Worm (Caenorhabditis elegans) whole organism, L1 larva: ENCODE results near the gene pxn-1.

Experiments
- C04F5.9 ChIP-seq: sonication (generic microtip); optimal IDR thresholded peaks from 2 replicates; lab custom pipeline; 2016; ENCODE audit warnings: missing genetic modification characterization, missing compliant biosample characterization
- C16A3.4 ChIP-seq: fragments of 150-350 bp; optimal IDR thresholded peaks from 2 replicates; lab custom pipeline; 2014; ENCODE audit warnings: missing biosample characterization, missing genetic modification characterization
- C34B4.2 ChIP-seq: sonication (generic microtip); optimal IDR thresholded peaks from 2 replicates; lab custom pipeline; 2017; ENCODE audit warnings: mild to moderate bottlenecking, missing genetic modification characterization, missing compliant biosample characterization
- F16B12.6 ChIP-seq: fragments of 150-350 bp; optimal IDR thresholded peaks from 2 replicates; lab custom pipeline; 2014; ENCODE audit warnings: missing biosample characterization, missing genetic modification characterization
- aha-1 ChIP-seq: fragments of 150-350 bp; optimal IDR thresholded peaks from 2 replicates; lab custom pipeline; 2014; ENCODE audit warnings: missing biosample characterization, missing genetic modification characterization
- alr-1 ChIP-seq: fragments of 200-800 bp; sonication (Bioruptor generic); optimal IDR thresholded peaks from 2 replicates; lab custom pipeline; 2018; ENCODE audit warnings: borderline replicate concordance, mild to moderate bottlenecking, missing genetic modification characterization, missing compliant biosample characterization
- aly-2 ChIP-seq: fragments of 150-350 bp; optimal IDR thresholded peaks from 2 replicates; lab custom pipeline; 2014; ENCODE audit warnings: missing biosample characterization, missing genetic modification characterization
- ama-1 ChIP-seq: fragments of 150-350 bp; optimal IDR thresholded peaks from 2 replicates; lab custom pipeline; 2014
- ceh-63 ChIP-seq: fragments of 200-800 bp; sonication (Bioruptor generic); optimal IDR thresholded peaks from 2 replicates; lab custom pipeline; 2018; ENCODE audit warnings: mild to moderate bottlenecking, missing genetic modification characterization, missing compliant biosample characterization
- ceh-8 ChIP-seq: fragments of 200-800 bp; sonication (Bioruptor generic); optimal IDR thresholded peaks from 2 replicates; lab custom pipeline; 2018; ENCODE audit warnings: mild to moderate bottlenecking, missing genetic modification characterization, moderate library complexity, missing compliant biosample characterization
- ceh-82 ChIP-seq, 3 experiments: fragments of 150-350 bp in 1 of 3; sonication (generic microtip) in 2 of 3; optimal IDR thresholded peaks; 2 replicates each; lab custom pipeline; 2014 to 2017; ENCODE audit warnings: missing biosample characterization in 3 of 3, missing genetic modification characterization in 3 of 3
- ceh-88 ChIP-seq: fragments of 200-800 bp; sonication (Bioruptor generic); IDR thresholded peaks from 2 replicates; pipeline ENCODE4 v1.3.6; 2022; ENCODE audit warnings: missing genetic modification characterization, missing compliant biosample characterization
- ceh-90 ChIP-seq: sonication (generic microtip); optimal IDR thresholded peaks from 2 replicates; lab custom pipeline; 2016; ENCODE audit warnings: missing genetic modification characterization, missing compliant biosample characterization
- ces-1 ChIP-seq: fragments of 150-350 bp; optimal IDR thresholded peaks from 2 replicates; lab custom pipeline; 2014; ENCODE audit warnings: missing biosample characterization, missing genetic modification reagents, missing genetic modification characterization
- dpl-1 ChIP-seq, 3 experiments: fragments of 150-350 bp in 2 of 3; sonication (generic microtip) in 1 of 3; optimal IDR thresholded peaks; 2 replicates each; lab custom pipeline; 2014 to 2017; ENCODE audit warnings: missing biosample characterization in 3 of 3, missing genetic modification characterization in 3 of 3, missing genetic modification reagents in 3 of 3
- dsc-1 ChIP-seq: sonication (generic microtip); optimal IDR thresholded peaks from 2 replicates; lab custom pipeline; 2016; ENCODE audit warnings: mild to moderate bottlenecking, missing genetic modification characterization, missing compliant biosample characterization
- efl-3 ChIP-seq: fragments of 200-800 bp; sonication (Bioruptor generic); optimal IDR thresholded peaks from 2 replicates; lab custom pipeline; 2018; ENCODE audit warnings: mild to moderate bottlenecking, missing genetic modification characterization, missing compliant biosample characterization
- egl-13 ChIP-seq: sonication (generic microtip); optimal IDR thresholded peaks from 2 replicates; lab custom pipeline; 2016; ENCODE audit warnings: missing genotype, missing genetic modification reagents, missing genetic modification characterization, missing compliant biosample characterization
- egl-27 ChIP-seq, 2 experiments: fragments of 150-350 bp in 1 of 2; sonication (generic microtip); optimal IDR thresholded peaks; 3 replicates each; lab custom pipeline; 2017 to 2018; ENCODE audit warnings: missing biosample characterization in 2 of 2, missing genetic modification characterization in 2 of 2, missing genetic modification reagents in 2 of 2
- elt-2 ChIP-seq: sonication (generic microtip); optimal IDR thresholded peaks from 2 replicates; lab custom pipeline; 2016; ENCODE audit warnings: missing genetic modification characterization, mild to moderate bottlenecking, inconsistent platforms, missing compliant biosample characterization, missing genetic modification reagents
- fkh-10 ChIP-seq: sonication (generic microtip); optimal IDR thresholded peaks from 2 replicates; lab custom pipeline; 2017; ENCODE audit warnings: missing biosample characterization, missing genetic modification reagents, missing genetic modification characterization
- fkh-4 ChIP-seq: sonication (generic microtip); optimal IDR thresholded peaks from 2 replicates; lab custom pipeline; 2016; ENCODE audit warnings: missing compliant biosample characterization, missing genetic modification characterization, borderline replicate concordance
- fos-1 ChIP-seq: fragments of 150-350 bp; optimal IDR thresholded peaks from 2 replicates; lab custom pipeline; 2014; ENCODE audit warnings: missing biosample characterization, missing genetic modification characterization
- hlh-17 ChIP-seq: fragments of 200-800 bp; sonication (Bioruptor generic); optimal IDR thresholded peaks from 2 replicates; lab custom pipeline; 2018; ENCODE audit warnings: missing genetic modification characterization, mild to moderate bottlenecking, missing compliant biosample characterization, moderate library complexity, borderline replicate concordance
- hlh-4 ChIP-seq: sonication (generic microtip); optimal IDR thresholded peaks from 2 replicates; lab custom pipeline; 2016; ENCODE audit warnings: mild to moderate bottlenecking, missing genetic modification characterization, missing compliant biosample characterization
- irx-1 ChIP-seq: sonication (generic microtip); optimal IDR thresholded peaks from 2 replicates; lab custom pipeline; 2016; ENCODE audit warnings: missing genetic modification characterization, missing compliant biosample characterization
- isw-1 ChIP-seq: fragments of 200-800 bp; sonication (Bioruptor generic); IDR thresholded peaks from 2 replicates; pipeline ENCODE4 v1.3.6; 2022; ENCODE audit warnings: missing genetic modification characterization, missing compliant biosample characterization
- jun-1 ChIP-seq: fragments of 150-350 bp; optimal IDR thresholded peaks from 2 replicates; lab custom pipeline; 2014; ENCODE audit warnings: missing biosample characterization, missing genetic modification reagents, missing genetic modification characterization
- lin-15B ChIP-seq: fragments of 150-350 bp; sonication (generic microtip); optimal IDR thresholded peaks from 3 replicates; lab custom pipeline; 2014; ENCODE audit warnings: missing biosample characterization, missing genetic modification characterization
- lin-39 ChIP-seq: fragments of 150-350 bp; optimal IDR thresholded peaks from 2 replicates; lab custom pipeline; 2014; ENCODE audit warnings: missing biosample characterization, missing genetic modification reagents, missing genetic modification characterization
- lir-3 ChIP-seq: sonication (generic microtip); optimal IDR thresholded peaks from 2 replicates; lab custom pipeline; 2016; ENCODE audit warnings: mild to moderate bottlenecking, missing genetic modification characterization, moderate library complexity, missing compliant biosample characterization; ENCODE audit not compliant: poor library complexity
- lsy-2 ChIP-seq, 2 experiments: fragments of 150-350 bp; optimal IDR thresholded peaks; 2 replicates each; lab custom pipeline; 2014; ENCODE audit warnings: missing biosample characterization in 2 of 2, missing genetic modification characterization in 2 of 2
- mdl-1 ChIP-seq, 2 experiments: fragments of 150-350 bp; optimal IDR thresholded peaks; 2 replicates each; lab custom pipeline; 2014 to 2017; ENCODE audit warnings: missing biosample characterization in 2 of 2, missing genetic modification characterization in 2 of 2, inconsistent platforms in 1 of 2
- mep-1 ChIP-seq: fragments of 150-350 bp; optimal IDR thresholded peaks from 2 replicates; lab custom pipeline; 2014; ENCODE audit warnings: missing biosample characterization, missing genetic modification characterization
- nhr-11 ChIP-seq: fragments of 150-350 bp; optimal IDR thresholded peaks from 2 replicates; lab custom pipeline; 2014; ENCODE audit warnings: missing biosample characterization, missing genetic modification characterization
- nhr-19 ChIP-seq: fragments of 200-800 bp; sonication (Bioruptor generic); conservative IDR thresholded peaks from 2 replicates; pipeline ENCODE4 v1.3.6; 2022; ENCODE audit warnings: missing genetic modification characterization, missing compliant biosample characterization
- nhr-237 ChIP-seq: fragments of 150-350 bp; optimal IDR thresholded peaks from 2 replicates; lab custom pipeline; 2014; ENCODE audit warnings: missing biosample characterization, missing genetic modification characterization
- nhr-28 ChIP-seq: fragments of 150-350 bp; optimal IDR thresholded peaks from 2 replicates; lab custom pipeline; 2014; ENCODE audit warnings: missing biosample characterization, missing genetic modification characterization
- nhr-76 ChIP-seq: sonication (generic microtip); optimal IDR thresholded peaks from 2 replicates; lab custom pipeline; 2017; ENCODE audit warnings: missing biosample characterization, missing genetic modification characterization
- nhr-77 ChIP-seq: fragments of 150-350 bp; optimal IDR thresholded peaks from 2 replicates; lab custom pipeline; 2014; ENCODE audit warnings: missing biosample characterization, missing genetic modification characterization
- nhr-90 ChIP-seq: sonication (generic microtip); optimal IDR thresholded peaks from 2 replicates; lab custom pipeline; 2016; ENCODE audit warnings: mild to moderate bottlenecking, missing genetic modification characterization, missing compliant biosample characterization; ENCODE audit not compliant: poor library complexity
- pag-3 ChIP-seq: sonication (generic microtip); optimal IDR thresholded peaks from 2 replicates; lab custom pipeline; 2017; ENCODE audit warnings: missing genetic modification characterization, mild to moderate bottlenecking, missing compliant biosample characterization, antibody characterized with exemption, borderline replicate concordance; ENCODE audit not compliant: insufficient read depth
- pax-3 ChIP-seq: fragments of 200-800 bp; sonication (Bioruptor generic); optimal IDR thresholded peaks from 2 replicates; lab custom pipeline; 2018; ENCODE audit warnings: mild to moderate bottlenecking, missing genetic modification characterization, moderate library complexity, missing compliant biosample characterization
- pqm-1 ChIP-seq: sonication (generic microtip); optimal IDR thresholded peaks from 3 replicates; lab custom pipeline; 2017; ENCODE audit warnings: missing biosample characterization, missing genetic modification characterization
- skn-1 ChIP-seq: fragments of 150-350 bp; optimal IDR thresholded peaks from 2 replicates; lab custom pipeline; 2014; ENCODE audit warnings: missing biosample characterization, missing genetic modification characterization
- snu-23 ChIP-seq: sonication (generic microtip); optimal IDR thresholded peaks from 2 replicates; lab custom pipeline; 2016; ENCODE audit warnings: missing genetic modification characterization, missing compliant biosample characterization
- sox-4 ChIP-seq: sonication (generic microtip); optimal IDR thresholded peaks from 2 replicates; lab custom pipeline; 2016; ENCODE audit warnings: missing genetic modification characterization, missing compliant biosample characterization
- sup-37 ChIP-seq: fragments of 200-800 bp; sonication (Bioruptor generic); optimal IDR thresholded peaks from 2 replicates; lab custom pipeline; 2018; ENCODE audit warnings: mild to moderate bottlenecking, missing genetic modification characterization, missing compliant biosample characterization
- swsn-7 ChIP-seq: sonication (generic microtip); optimal IDR thresholded peaks from 2 replicates; lab custom pipeline; 2016; ENCODE audit warnings: missing genetic modification characterization, missing compliant biosample characterization
- unc-86 ChIP-seq: sonication (generic microtip); optimal IDR thresholded peaks from 2 replicates; lab custom pipeline; 2016; ENCODE audit warnings: missing genetic modification characterization, missing compliant biosample characterization
- xbp-1 ChIP-seq: sonication (generic microtip); optimal IDR thresholded peaks from 2 replicates; lab custom pipeline; 2016; ENCODE audit warnings: missing genetic modification characterization, missing compliant biosample characterization
- zag-1 ChIP-seq: fragments of 150-350 bp; optimal IDR thresholded peaks from 2 replicates; lab custom pipeline; 2014; ENCODE audit warnings: missing biosample characterization, missing genetic modification characterization
- ztf-11 ChIP-seq, 2 experiments: sonication (generic microtip); optimal IDR thresholded peaks; 2 replicates each; lab custom pipeline; 2016 to 2017; ENCODE audit warnings: missing genetic modification characterization in 2 of 2, missing biosample characterization in 1 of 2, missing compliant biosample characterization in 1 of 2

The pxn-1 gene

ce11 chrV:8462074-8462473 is 32.6 kb upstream of the pxn-1 start, which contains the start of the genes dnj-22 and natc-1:
Gene dnj-22, minus strand, starts transcription at chrV:8462120.
Gene natc-1, plus strand, starts transcription at chrV:8462359.
- TF ChIP-seq ceh-90 (tag; lab: Kevin White, UChicago) (no peak), efl-3 (GFP tag; lab: Kevin White, UChicago) (no peak), C16A3.4 (tag; lab: Kevin White, UChicago) (peak; percentile 96), ces-1 (GFP tag; lab: Kevin White, UChicago) (peak; percentile 50), nhr-11 (tag; lab: Kevin White, UChicago) (peak; percentile 46), hlh-17 (GFP tag; lab: Kevin White, UChicago) (no peak), C34B4.2 (tag; lab: Kevin White, UChicago) (no peak), sox-4 (tag; lab: Kevin White, UChicago) (peak; percentile 57), egl-13 (tag; lab: Kevin White, UChicago) (peak; percentile 59), nhr-77 (tag; lab: Kevin White, UChicago) (peak; percentile 72), mdl-1 (tag; optimal IDR thresholded peaks at IDR 0.05; lab: Kevin White, UChicago) (peak in 1 of 2 experiments; percentile 50), zag-1 (tag; lab: Kevin White, UChicago) (no peak), lin-15B (peak; percentile 87), aly-2 (peak; percentile 84), jun-1 (peak; percentile 56), isw-1 (GFP tag; lab: Robert Waterston, UW) (peak; percentile 74), ztf-11 (tag; optimal IDR thresholded peaks at IDR 0.05; lab: Kevin White, UChicago) (peak in 1 of 2 experiments; percentile 7), nhr-90 (tag; lab: Kevin White, UChicago) (peak; percentile 81), ceh-88 (peak; percentile 58; the same call in 1 of the 2 replicates), lsy-2 (tag; optimal IDR thresholded peaks at IDR 0.05; lab: Kevin White, UChicago) (peak; percentile 89 to 93), unc-86 (tag; lab: Kevin White, UChicago) (peak; percentile 74), dpl-1 (GFP tag; optimal IDR thresholded peaks at IDR 0.05; lab: Kevin White, UChicago) (peak; percentile 73 to 83 (median 79)), aha-1 (tag; lab: Kevin White, UChicago) (no peak), ceh-63 (no peak), nhr-76 (tag; lab: Kevin White, UChicago) (no peak), ceh-82 (tag; optimal IDR thresholded peaks at IDR 0.05; lab: Kevin White, UChicago) (peak; percentile 79 to 87 (median 84)), C04F5.9 (tag; lab: Kevin White, UChicago) (peak; percentile 32), pag-3 (tag; lab: Kevin White, UChicago) (no peak), fos-1 (tag; lab: Kevin White, UChicago) (peak; percentile 77), sup-37 (peak; percentile 11), swsn-7 (peak; percentile 85), snu-23 (peak; percentile 94), pax-3 (no peak), lin-39 (peak; percentile 74), fkh-10 (GFP tag; lab: Kevin White, UChicago) (peak; percentile 54), elt-2 (tag; lab: Kevin White, UChicago) (peak; percentile 44), nhr-28 (tag; lab: Kevin White, UChicago) (no peak), ama-1 (no peak), alr-1 (tag; lab: Kevin White, UChicago) (no peak), nhr-19 (GFP tag; lab: Robert Waterston, UW) (peak; percentile 82), dsc-1 (tag; lab: Kevin White, UChicago) (peak; percentile 74), irx-1 (tag; lab: Kevin White, UChicago) (peak; percentile 66), skn-1 (tag; lab: Kevin White, UChicago) (peak; percentile 73), nhr-237 (tag; lab: Kevin White, UChicago) (no peak), egl-27 (tag; optimal IDR thresholded peaks at IDR 0.05; lab: Kevin White, UChicago) (no peak), mep-1 (tag; lab: Kevin White, UChicago) (peak; percentile 93), hlh-4 (tag; lab: Kevin White, UChicago) (no peak), fkh-4 (tag; lab: Kevin White, UChicago) (no peak), xbp-1 (tag; lab: Kevin White, UChicago) (peak; percentile 81), pqm-1 (no peak), ceh-8 (no peak), F16B12.6 (peak; percentile 24), lir-3 (tag; lab: Kevin White, UChicago) (peak; percentile 45)
